Fruit fly (Drosophila melanogaster): ENCODE results near the gene Arf1.

Gene Arf1

DNA sequence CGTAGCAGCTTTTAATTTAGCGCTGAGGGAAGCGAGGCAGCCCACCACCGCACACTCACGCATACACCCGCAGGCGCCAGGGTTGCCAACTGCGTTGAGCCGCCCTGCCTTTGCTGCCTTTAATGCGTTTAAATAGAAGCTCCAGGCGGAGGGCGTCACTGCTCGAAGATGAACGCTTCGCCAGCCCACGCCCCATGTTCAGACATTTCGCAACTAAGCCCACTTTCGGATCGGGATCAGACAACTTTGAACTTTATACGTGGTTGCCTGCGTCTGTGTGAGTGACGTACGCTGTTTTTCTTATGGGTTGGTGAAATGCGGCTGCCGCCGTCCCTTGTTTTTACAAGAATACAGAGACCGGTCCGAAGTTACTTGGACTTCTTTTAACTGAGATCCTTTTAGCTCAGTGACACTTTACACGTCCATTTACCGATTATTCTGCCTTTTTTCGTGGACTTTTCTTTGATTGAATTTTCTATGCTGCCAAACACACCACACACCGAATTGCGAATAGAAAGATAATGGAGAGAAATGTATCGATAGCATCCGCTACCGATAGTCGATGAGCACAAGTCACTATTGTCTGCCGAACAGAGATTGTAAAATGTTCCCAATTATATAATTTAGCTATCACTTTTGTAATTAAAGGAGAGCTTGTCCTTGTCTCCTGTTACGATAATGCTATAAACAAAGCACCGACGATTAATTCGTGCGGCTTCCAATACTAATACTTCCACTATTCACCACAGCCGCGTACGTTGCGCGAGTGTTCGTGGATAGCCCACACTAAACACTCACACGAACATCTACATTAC, 794 bp downstream of the Arf1 start (continued):
- TF ChIP-seq vfl (GFP tag; optimal IDR thresholded peaks at IDR 0.05) (no peak), CG3995 (GFP tag; optimal IDR thresholded peaks at IDR 0.05) (peak; percentile 68), CG14050 (GFP tag; IDR thresholded peaks at IDR 0.05) (no peak), ssp (GFP tag; IDR thresholded peaks at IDR 0.05) (no peak), kah (GFP tag; optimal IDR thresholded peaks at IDR 0.05) (no peak), org-1 (GFP tag; optimal IDR thresholded peaks at IDR 0.05) (no peak), HmgD (GFP tag; optimal IDR thresholded peaks at IDR 0.05) (no peak), fd102C (GFP tag; optimal IDR thresholded peaks at IDR 0.05) (no peak), grau (tag; optimal IDR thresholded peaks at IDR 0.05) (peak; percentile 17), CG13775 (GFP tag; optimal IDR thresholded peaks at IDR 0.05) (peak; percentile 4), unc-4 (GFP tag; IDR thresholded peaks at IDR 0.05; ENCODE audit: partially characterized antibody) (peak; percentile 57), ato (GFP tag; IDR thresholded peaks at IDR 0.05; ENCODE audit: partially characterized antibody) (peak; percentile 52; the same call in 1 of the 2 replicates), CG15514 (GFP tag; optimal IDR thresholded peaks at IDR 0.05) (peak; percentile 11), nmo (GFP tag; optimal IDR thresholded peaks at IDR 0.05) (no peak), Sry-δ (GFP tag; optimal IDR thresholded peaks at IDR 0.05) (no peak), gce (GFP tag; IDR thresholded peaks at IDR 0.05) (no peak), shn (GFP tag; optimal IDR thresholded peaks at IDR 0.05) (no peak), CG2875 (GFP tag; optimal IDR thresholded peaks at IDR 0.05) (no peak), sqz (GFP tag; optimal IDR thresholded peaks at IDR 0.05) (peak; percentile 12), Sox102F (GFP tag; optimal IDR thresholded peaks at IDR 0.05) (no peak), CG11504 (tag; optimal IDR thresholded peaks at IDR 0.05) (no peak), CG15269 (tag; optimal IDR thresholded peaks at IDR 0.05) (no peak), Abd-B (GFP tag; optimal IDR thresholded peaks at IDR 0.05) (no peak), tgo (GFP tag; IDR thresholded peaks at IDR 0.05) (no peak), bab2 (GFP tag; optimal IDR thresholded peaks at IDR 0.05) (peak; percentile 4), CG34224 (GFP tag; IDR thresholded peaks at IDR 0.05; ENCODE audit: partially characterized antibody) (peak; percentile 9; the same call in 2 of the 3 replicates), h (optimal IDR thresholded peaks at IDR 0.05) (no peak), Meics (GFP tag; optimal IDR thresholded peaks at IDR 0.05) (peak; percentile 39), CG6765 (GFP tag; optimal IDR thresholded peaks at IDR 0.05) (no peak), slbo (GFP tag; IDR thresholded peaks at IDR 0.05) (peak; percentile 45), lilli (GFP tag; optimal IDR thresholded peaks at IDR 0.05) (no peak), CG12391 (tag; optimal IDR thresholded peaks at IDR 0.05) (no peak), CG32532 (GFP tag; IDR thresholded peaks at IDR 0.05) (peak; percentile 66), CG2712 (tag; optimal IDR thresholded peaks at IDR 0.05) (peak; percentile 3), CHES-1-like (GFP tag; optimal IDR thresholded peaks at IDR 0.05) (peak; percentile 35), bcd (GFP tag; optimal IDR thresholded peaks at IDR 0.05) (no peak), Ets97D (GFP tag; optimal IDR thresholded peaks at IDR 0.05) (no peak), oc (tag; optimal IDR thresholded peaks at IDR 0.05) (no peak), E2f1 (GFP tag; IDR thresholded peaks at IDR 0.05) (no peak), grn (GFP tag; optimal IDR thresholded peaks at IDR 0.05) (no peak), Hmx (GFP tag; optimal IDR thresholded peaks at IDR 0.05) (no peak), lola (GFP tag; optimal IDR thresholded peaks at IDR 0.05) (no peak), Vsx1 (GFP tag; optimal IDR thresholded peaks at IDR 0.05) (no peak), D19A (tag; optimal IDR thresholded peaks at IDR 0.05) (no peak), CG10959 (GFP tag; IDR thresholded peaks at IDR 0.05) (no peak), sim (GFP tag; IDR thresholded peaks at IDR 0.05) (no peak), CG18599 (GFP tag; optimal IDR thresholded peaks at IDR 0.05) (peak; percentile 28), gsb (GFP tag; IDR thresholded peaks at IDR 0.05) (no peak), CG32767 (GFP tag; IDR thresholded peaks at IDR 0.05) (no peak)

All from whole organism, embryonic.